Worm (Caenorhabditis elegans): ENCODE results near the gene Y71G10AR.4.

- TF ChIP-seq W03F9.2 (tag; optimal IDR thresholded peaks at IDR 0.05) (no peak), him-1 (tag; optimal IDR thresholded peaks at IDR 0.05) (no peak), dao-5 (tag; optimal IDR thresholded peaks at IDR 0.05) (no peak)
Measured at ce11 chrIV:2221350-2221749, 22.5 kb downstream of the Y71G10AR.4 start.

Data from whole organism, L4/young adult.